Worm (Caenorhabditis elegans): ENCODE results near the gene haao-1.

ce11 chrV:9509597-9509996 is 4.9 kb downstream of the haao-1 start:
- no peak for TF ChIP-seq pax-3 (tag; optimal IDR thresholded peaks at IDR 0.05)
- no peak for TF ChIP-seq ceh-88 (GFP tag; IDR thresholded peaks at IDR 0.05)
- TF ChIP-seq hlh-4 (tag; optimal IDR thresholded peaks at IDR 0.05), result no peak
- TF ChIP-seq C04F5.9 (tag; optimal IDR thresholded peaks at IDR 0.05), result no peak
- TF ChIP-seq nhr-11 (tag; optimal IDR thresholded peaks at IDR 0.05), result no peak
- no peak for TF ChIP-seq nhr-47 (tag; optimal IDR thresholded peaks at IDR 0.05)
- TF ChIP-seq pag-3 (tag; optimal IDR thresholded peaks at IDR 0.05; ENCODE audit: borderline replicate concordance, insufficient read depth), result no peak
- TF ChIP-seq snpc-4 (tag; optimal IDR thresholded peaks at IDR 0.05), result no peak
- no peak for TF ChIP-seq xbp-1 (tag; optimal IDR thresholded peaks at IDR 0.05)
- TF ChIP-seq nhr-20 (tag; optimal IDR thresholded peaks at IDR 0.05), result no peak
- no peak for TF ChIP-seq egl-27 (tag; optimal IDR thresholded peaks at IDR 0.05)

All from whole organism, L1 larva.